Fruit fly (Drosophila melanogaster) whole organism, embryonic: ENCODE measurements around the gene IscU.

Source experiments
- BEAF-32 ChIP-seq: fragments of 200-800 bp; sonication (Bioruptor generic); optimal IDR thresholded peaks from 3 replicates; lab custom pipeline; 2017; ENCODE audit warnings: missing biosample characterization, missing genetic modification characterization, mild to moderate bottlenecking, moderate library complexity, missing genetic modification reagents
- Bteb2 ChIP-seq: fragments of 200-800 bp; sonication (Bioruptor generic); optimal IDR thresholded peaks from 2 replicates; lab custom pipeline; 2016; ENCODE audit warnings: missing biosample characterization, missing genetic modification characterization
- CG10979 ChIP-seq: fragments of 200-800 bp; sonication (Bioruptor generic); optimal IDR thresholded peaks from 2 replicates; lab custom pipeline; 2018; ENCODE audit warnings: missing biosample characterization, mild to moderate bottlenecking, missing genetic modification characterization, moderate library complexity
- CG11504 ChIP-seq: fragments of 200-800 bp; sonication (Bioruptor generic); optimal IDR thresholded peaks from 3 replicates; lab custom pipeline; 2019; ENCODE audit warnings: missing biosample characterization, mild to moderate bottlenecking, missing genetic modification characterization, moderate library complexity
- CG12155 ChIP-seq: fragments of 200-800 bp; sonication (Bioruptor generic); optimal IDR thresholded peaks from 3 replicates; lab custom pipeline; 2016; ENCODE audit warnings: missing biosample characterization, missing genetic modification characterization
- CG12391 ChIP-seq: fragments of 200-800 bp; sonication (Bioruptor generic); optimal IDR thresholded peaks from 3 replicates; lab custom pipeline; 2018; ENCODE audit warnings: missing biosample characterization, mild to moderate bottlenecking, missing genetic modification characterization, moderate library complexity
- CG12659 ChIP-seq: fragments of 200-800 bp; sonication (Bioruptor generic); optimal IDR thresholded peaks from 3 replicates; lab custom pipeline; 2017; ENCODE audit warnings: mild to moderate bottlenecking, missing biosample characterization, missing genetic modification reagents, missing genetic modification characterization
- CG15601 ChIP-seq: fragments of 200-800 bp; sonication (Bioruptor generic); optimal IDR thresholded peaks from 3 replicates; lab custom pipeline; 2019; ENCODE audit warnings: missing biosample characterization, mild to moderate bottlenecking, missing genetic modification characterization, moderate library complexity
- CG1603 ChIP-seq: fragments of 200-800 bp; sonication (Bioruptor generic); optimal IDR thresholded peaks from 2 replicates; lab custom pipeline; 2019; ENCODE audit warnings: missing biosample characterization, mild to moderate bottlenecking, missing genetic modification characterization, moderate library complexity
- CG17802 ChIP-seq: fragments of 200-800 bp; sonication (Bioruptor generic); optimal IDR thresholded peaks from 2 replicates; lab custom pipeline; 2018; ENCODE audit warnings: missing biosample characterization, mild to moderate bottlenecking, missing genetic modification characterization, moderate library complexity
- CG18262 ChIP-seq: fragments of 200-800 bp; optimal IDR thresholded peaks from 3 replicates; lab custom pipeline; 2019; ENCODE audit warnings: missing biosample characterization, mild to moderate bottlenecking, missing genetic modification characterization, moderate library complexity
- CG2129 ChIP-seq: fragments of 200-800 bp; sonication (Bioruptor generic); IDR thresholded peaks from 2 replicates; pipeline ENCODE4 v1.3.6; 2022; ENCODE audit warnings: missing biosample characterization, missing genetic modification characterization; ENCODE audit not compliant: partially characterized antibody
- CG30403 ChIP-seq: fragments of 200-800 bp; sonication (Bioruptor generic); optimal IDR thresholded peaks from 3 replicates; lab custom pipeline; 2016; ENCODE audit warnings: missing biosample characterization, missing genetic modification characterization
- CG3847 ChIP-seq: fragments of 200-800 bp; sonication (Bioruptor generic); IDR thresholded peaks from 2 replicates; pipeline ENCODE4 v1.3.6; 2022; ENCODE audit warnings: missing biosample characterization, missing genetic modification characterization
- CG4424 ChIP-seq: fragments of 200-800 bp; sonication (Bioruptor generic); optimal IDR thresholded peaks from 3 replicates; lab custom pipeline; 2016; ENCODE audit warnings: missing biosample characterization, missing genetic modification characterization
- CG4854 ChIP-seq: fragments of 200-800 bp; sonication (Bioruptor generic); optimal IDR thresholded peaks from 2 replicates; lab custom pipeline; 2016; ENCODE audit warnings: missing biosample characterization, missing genetic modification characterization, inconsistent platforms
- CG7357 ChIP-seq: fragments of 200-800 bp; sonication (Bioruptor generic); IDR thresholded peaks from 3 replicates; pipeline ENCODE4 v1.3.6; 2022; ENCODE audit warnings: missing biosample characterization, missing genetic modification characterization
- CG8944 ChIP-seq: fragments of 200-800 bp; sonication (Bioruptor generic); optimal IDR thresholded peaks from 3 replicates; lab custom pipeline; 2016; ENCODE audit warnings: missing biosample characterization, missing genetic modification characterization
- CTCF ChIP-seq: fragments of 200-800 bp; sonication (Bioruptor generic); optimal IDR thresholded peaks from 2 replicates; lab custom pipeline; 2017; ENCODE audit warnings: missing biosample characterization, mild to moderate bottlenecking, missing genetic modification characterization, moderate library complexity
- E2f2 ChIP-seq: fragments of 200-800 bp; sonication (Bioruptor generic); IDR thresholded peaks from 2 replicates; pipeline ENCODE4 v1.3.6; 2022; ENCODE audit warnings: missing biosample characterization, missing genetic modification characterization
- HLH4C ChIP-seq: fragments of 200-800 bp; sonication (Bioruptor generic); IDR thresholded peaks from 3 replicates; pipeline ENCODE4 v1.3.6; 2022; ENCODE audit warnings: missing biosample characterization, missing genetic modification characterization; ENCODE audit not compliant: partially characterized antibody
- HLH54F ChIP-seq: fragments of 200-800 bp; sonication (Bioruptor generic); optimal IDR thresholded peaks from 3 replicates; lab custom pipeline; 2016; ENCODE audit warnings: missing biosample characterization, missing genetic modification characterization
- HmgZ ChIP-seq: fragments of 200-800 bp; sonication (Bioruptor generic); optimal IDR thresholded peaks from 2 replicates; lab custom pipeline; 2018; ENCODE audit warnings: missing biosample characterization, mild to moderate bottlenecking, missing genetic modification characterization
- MESR4 ChIP-seq: fragments of 200-800 bp; sonication (Bioruptor generic); optimal IDR thresholded peaks from 2 replicates; lab custom pipeline; 2018; ENCODE audit warnings: missing biosample characterization, mild to moderate bottlenecking, missing genetic modification characterization, moderate library complexity
- Nf-YC ChIP-seq: fragments of 200-800 bp; optimal IDR thresholded peaks from 3 replicates; lab custom pipeline; 2019; ENCODE audit warnings: missing biosample characterization, mild to moderate bottlenecking, missing genetic modification characterization, moderate library complexity
- Oaz ChIP-seq: fragments of 200-800 bp; sonication (Bioruptor generic); IDR thresholded peaks from 2 replicates; pipeline ENCODE4 v1.3.6; 2022; ENCODE audit warnings: missing biosample characterization, missing genetic modification characterization
- Oli ChIP-seq: fragments of 200-800 bp; sonication (Bioruptor generic); optimal IDR thresholded peaks from 2 replicates; lab custom pipeline; 2018; ENCODE audit warnings: missing biosample characterization, mild to moderate bottlenecking, missing genetic modification characterization, moderate library complexity
- Sry-β ChIP-seq: fragments of 200-800 bp; sonication (Bioruptor generic); optimal IDR thresholded peaks from 2 replicates; lab custom pipeline; 2018; ENCODE audit warnings: missing biosample characterization, mild to moderate bottlenecking, missing genetic modification characterization, moderate library complexity
- Xrp1 ChIP-seq: fragments of 200-800 bp; sonication (Bioruptor generic); IDR thresholded peaks from 2 replicates; pipeline ENCODE4 v1.3.6; 2022; ENCODE audit warnings: missing biosample characterization, missing genetic modification characterization
- bbx ChIP-seq: fragments of 200-800 bp; sonication (Bioruptor generic); IDR thresholded peaks from 2 replicates; pipeline ENCODE4 v1.3.6; 2022; ENCODE audit warnings: missing biosample characterization, missing genetic modification characterization; ENCODE audit not compliant: partially characterized antibody
- cad ChIP-seq: fragments of >200 bp; optimal IDR thresholded peaks from 2 replicates; lab custom pipeline; 2017; ENCODE audit warnings: missing biosample characterization, missing genetic modification characterization
- cg ChIP-seq: fragments of 200-800 bp; sonication (Bioruptor generic); optimal IDR thresholded peaks from 3 replicates; lab custom pipeline; 2019; ENCODE audit warnings: missing biosample characterization, mild to moderate bottlenecking, missing genetic modification characterization, moderate library complexity
- crp ChIP-seq, 2 experiments: fragments of 200-800 bp; sonication (Bioruptor generic); optimal IDR thresholded peaks; 2 replicates in 1 of 2; 3 replicates in 1 of 2; lab custom pipeline; 2017; ENCODE audit warnings: missing biosample characterization in 2 of 2, missing genetic modification characterization in 2 of 2, mild to moderate bottlenecking in 1 of 2, moderate library complexity in 1 of 2
- dm ChIP-seq: fragments of 200-800 bp; sonication (Bioruptor generic); optimal IDR thresholded peaks from 3 replicates; lab custom pipeline; 2016; ENCODE audit warnings: missing biosample characterization, missing genetic modification characterization
- dpn ChIP-seq, 2 experiments: fragments of 200-800 bp; sonication (Bioruptor generic); optimal IDR thresholded peaks; 3 replicates each; lab custom pipeline; 2016; ENCODE audit warnings: missing biosample characterization in 2 of 2, missing genetic modification characterization in 2 of 2
- ftz-f1 ChIP-seq: fragments of 200-800 bp; sonication (Bioruptor generic); optimal IDR thresholded peaks from 2 replicates; lab custom pipeline; 2016; ENCODE audit warnings: missing biosample characterization, missing genetic modification characterization
- gem ChIP-seq: fragments of 200-800 bp; sonication (Bioruptor generic); optimal IDR thresholded peaks from 2 replicates; lab custom pipeline; 2019; ENCODE audit warnings: missing biosample characterization, mild to moderate bottlenecking, missing genetic modification characterization, moderate library complexity
- gfzf ChIP-seq: fragments of 200-800 bp; sonication (Bioruptor generic); optimal IDR thresholded peaks from 2 replicates; lab custom pipeline; 2016; ENCODE audit warnings: missing biosample characterization, mild to moderate bottlenecking, missing genetic modification characterization, moderate library complexity
- inv ChIP-seq: fragments of 200-800 bp; sonication (Bioruptor generic); IDR thresholded peaks from 2 replicates; pipeline ENCODE4 v1.3.6; 2022; ENCODE audit warnings: missing biosample characterization, missing genetic modification characterization; ENCODE audit not compliant: partially characterized antibody
- mld ChIP-seq: fragments of 200-800 bp; sonication (Bioruptor generic); IDR thresholded peaks from 3 replicates; pipeline ENCODE4 v1.3.6; 2022; ENCODE audit warnings: missing biosample characterization, missing genetic modification characterization; ENCODE audit not compliant: partially characterized antibody
- nom ChIP-seq: fragments of 200-800 bp; sonication (Bioruptor generic); optimal IDR thresholded peaks from 2 replicates; lab custom pipeline; 2017; ENCODE audit warnings: missing biosample characterization, missing genetic modification characterization, mild to moderate bottlenecking, moderate library complexity, missing genetic modification reagents
- pho ChIP-seq: fragments of 200-800 bp; sonication (Bioruptor generic); optimal IDR thresholded peaks from 2 replicates; lab custom pipeline; 2016; ENCODE audit warnings: missing biosample characterization, missing genetic modification characterization
- sd ChIP-seq: fragments of 200-800 bp; sonication (Bioruptor generic); optimal IDR thresholded peaks from 3 replicates; lab custom pipeline; 2018; ENCODE audit warnings: missing biosample characterization, mild to moderate bottlenecking, missing genetic modification characterization, moderate library complexity
- stwl ChIP-seq: fragments of 200-800 bp; sonication (Bioruptor generic); optimal IDR thresholded peaks from 3 replicates; lab custom pipeline; 2018; ENCODE audit warnings: missing biosample characterization, mild to moderate bottlenecking, missing genetic modification characterization, moderate library complexity
- tna ChIP-seq: fragments of 200-800 bp; sonication (Bioruptor generic); IDR thresholded peaks from 2 replicates; pipeline ENCODE4 v1.3.6; 2022; ENCODE audit warnings: missing biosample characterization, missing genetic modification characterization; ENCODE audit not compliant: partially characterized antibody
- unc-4 ChIP-seq: fragments of 200-800 bp; sonication (Bioruptor generic); IDR thresholded peaks from 2 replicates; pipeline ENCODE4 v1.3.6; 2022; ENCODE audit warnings: missing biosample characterization, missing genetic modification characterization; ENCODE audit not compliant: partially characterized antibody
- vfl ChIP-seq: fragments of 200-800 bp; sonication (Bioruptor generic); optimal IDR thresholded peaks from 2 replicates; lab custom pipeline; 2016; ENCODE audit warnings: missing biosample characterization, missing genetic modification characterization
- vnd ChIP-seq: fragments of 200-800 bp; sonication (Bioruptor generic); IDR thresholded peaks from 3 replicates; pipeline ENCODE4 v1.3.6; 2022; ENCODE audit warnings: missing biosample characterization, missing genetic modification characterization; ENCODE audit not compliant: partially characterized antibody

The IscU gene

dm6 chr3R:8801126-8801762 lies 22.7 kb downstream of the IscU start, which contains the start of the genes Pif1A, Pif1B and CCT7 (continued):
- TF ChIP-seq MESR4 (GFP tag; lab: Kevin White, UChicago) (peak; percentile 66), HLH4C (GFP tag; lab: Robert Waterston, UW) (peak; percentile 96), nom (GFP tag; lab: Kevin White, UChicago) (peak; percentile 38), CG11504 (tag; lab: Kevin White, UChicago) (peak; percentile 15), CG7357 (peak; percentile 89), gem (peak; percentile 32), vfl (peak; percentile 17), CG1603 (tag; lab: Kevin White, UChicago) (peak; percentile 36), CG12391 (tag; lab: Kevin White, UChicago) (peak; percentile 40), Sry-β (GFP tag; lab: Kevin White, UChicago) (no peak), CG12659 (peak; percentile 53), bbx (peak; percentile 87), CG18262 (tag; lab: Kevin White, UChicago) (peak; percentile 26), CG10979 (tag; lab: Kevin White, UChicago) (peak; percentile 17), CG4854 (peak; percentile 2), Nf-YC (peak; percentile 5), tna (peak; percentile 92), CG4424 (GFP tag; lab: Kevin White, UChicago) (no peak), CTCF (GFP tag; lab: Kevin White, UChicago) (peak; percentile 15), sd (tag; lab: Kevin White, UChicago) (no peak), gfzf (GFP tag; lab: Kevin White, UChicago) (peak; percentile 60), BEAF-32 (GFP tag; lab: Kevin White, UChicago) (peak; percentile 94), CG3847 (GFP tag; lab: Robert Waterston, UW) (no peak), Bteb2 (GFP tag; lab: Kevin White, UChicago) (peak; percentile 43), CG17802 (tag; lab: Kevin White, UChicago) (peak; percentile 78), inv (GFP tag; lab: Robert Waterston, UW) (peak; percentile 90), mld (peak; percentile 49; the same call in 1 of the 3 replicates), CG12155 (GFP tag; lab: Kevin White, UChicago) (peak; percentile 26), stwl (peak; percentile 87), CG2129 (GFP tag; lab: Robert Waterston, UW) (peak; percentile 90), CG15601 (tag; lab: Kevin White, UChicago) (peak; percentile 24), HLH54F (peak; percentile 25), cad (no peak), Oli (tag; lab: Kevin White, UChicago) (no peak), CG8944 (GFP tag; lab: Kevin White, UChicago) (no peak), HmgZ (tag; lab: Kevin White, UChicago) (peak; percentile 25), pho (GFP tag; lab: Kevin White, UChicago) (peak; percentile 4), crp (GFP tag; optimal IDR thresholded peaks at IDR 0.05; lab: Kevin White, UChicago) (peak in 1 of 2 experiments; percentile 52), cg (no peak), dpn (GFP tag; optimal IDR thresholded peaks at IDR 0.05; lab: Kevin White, UChicago) (peak; percentile 25 to 45), CG30403 (GFP tag; lab: Kevin White, UChicago) (peak; percentile 28), unc-4 (peak; percentile 92), Xrp1 (GFP tag; lab: Robert Waterston, UW) (peak; percentile 18; the same call in 1 of the 2 replicates), vnd (GFP tag; lab: Robert Waterston, UW) (peak; percentile 89), E2f2 (GFP tag; lab: Robert Waterston, UW) (peak; percentile 85), ftz-f1 (GFP tag; lab: Kevin White, UChicago) (no peak), dm (GFP tag; lab: Kevin White, UChicago) (peak; percentile 90), Oaz (GFP tag; lab: Robert Waterston, UW) (no peak)
